Worm (Caenorhabditis elegans): ENCODE data around the gene Y45G12B.2.

Y45G12B.2 gene

DNA sequence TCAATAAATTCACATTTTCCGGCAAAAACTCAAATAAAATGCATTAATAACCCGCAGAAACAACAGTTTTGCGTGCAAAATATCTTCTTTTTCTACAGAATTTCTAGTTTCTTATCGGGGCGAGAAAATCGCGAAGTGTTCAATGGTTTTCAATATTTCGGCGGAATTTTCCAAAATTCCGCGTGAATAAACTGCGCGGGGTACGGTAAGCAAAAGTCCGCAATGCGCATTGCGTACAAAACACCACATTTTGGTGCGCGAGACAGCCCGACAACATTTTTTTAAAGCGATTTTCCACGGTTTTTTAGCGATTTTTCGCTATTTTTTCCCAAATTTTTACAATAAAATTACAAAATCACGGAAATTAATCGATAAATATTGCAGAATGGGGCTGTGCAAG lies at the start of gene Y45G12B.2:
Gene Y45G12B.2, plus strand, starts transcription at position 383 of the 400 bp plus-strand sequence.
- TF ChIP-seq zip-5 (tag; optimal IDR thresholded peaks at IDR 0.05) (no peak), C38D4.7 (GFP tag; optimal IDR thresholded peaks at IDR 0.05) (no peak), tbx-2 (tag; optimal IDR thresholded peaks at IDR 0.05) (peak; percentile 15), ztf-16 (tag; optimal IDR thresholded peaks at IDR 0.05) (peak; percentile 14), syd-9 (tag; optimal IDR thresholded peaks at IDR 0.05) (no peak), ceh-31 (tag; optimal IDR thresholded peaks at IDR 0.05) (peak; percentile 36), ceh-30 (tag; optimal IDR thresholded peaks at IDR 0.05) (peak; percentile 4), nfya-1 (tag; optimal IDR thresholded peaks at IDR 0.05) (peak; percentile 78), hlh-30 (tag; optimal IDR thresholded peaks at IDR 0.05; ENCODE audit: insufficient read depth) (peak; percentile 13), ceh-18 (tag; optimal IDR thresholded peaks at IDR 0.05) (peak; percentile 51), ceh-48 (tag; optimal IDR thresholded peaks at IDR 0.05) (peak; percentile 36), unc-55 (GFP tag; optimal IDR thresholded peaks at IDR 0.05) (no peak)

DNA sequence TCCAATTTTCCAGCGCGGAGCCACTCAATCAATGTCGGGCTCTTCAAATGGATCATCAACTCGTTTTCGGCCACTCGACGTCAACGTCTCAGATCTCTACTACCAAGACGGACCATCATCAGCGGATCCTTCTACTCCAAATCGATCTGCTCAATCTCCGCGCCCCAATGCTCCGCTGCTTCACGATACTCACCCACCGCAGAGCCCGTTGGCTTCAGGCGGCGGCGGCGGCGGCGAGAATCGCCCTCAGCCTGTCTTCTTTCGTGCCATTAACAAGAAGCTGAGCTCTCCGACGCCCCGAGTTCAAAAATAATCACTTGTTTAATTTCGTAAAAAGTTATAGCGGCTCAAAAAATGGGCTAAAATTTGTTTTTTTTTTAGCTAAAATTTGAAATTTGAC lies 48.5 kb upstream of the Y45G12B.2 start:
- TF ChIP-seq pat-9 (tag; optimal IDR thresholded peaks at IDR 0.05) = no peak
- no peak for TF ChIP-seq syd-9 (tag; optimal IDR thresholded peaks at IDR 0.05)
- no peak for TF ChIP-seq unc-42 (tag; optimal IDR thresholded peaks at IDR 0.05)
- no peak for TF ChIP-seq ceh-9 (tag; optimal IDR thresholded peaks at IDR 0.05)
- no peak for TF ChIP-seq ceh-30 (tag; optimal IDR thresholded peaks at IDR 0.05)
- no peak for TF ChIP-seq ets-4 (tag; optimal IDR thresholded peaks at IDR 0.05)
- TF ChIP-seq rnt-1 (tag; optimal IDR thresholded peaks at IDR 0.05) = no peak
- no peak for TF ChIP-seq ama-1 (optimal IDR thresholded peaks at IDR 0.05)
- no peak for TF ChIP-seq ceh-48 (tag; optimal IDR thresholded peaks at IDR 0.05)
- no peak for TF ChIP-seq odd-2 (tag; optimal IDR thresholded peaks at IDR 0.05)
- no peak for TF ChIP-seq elt-4 (tag; optimal IDR thresholded peaks at IDR 0.05)
- no peak for TF ChIP-seq hlh-15 (tag; optimal IDR thresholded peaks at IDR 0.05)
- no peak for TF ChIP-seq ceh-18 (tag; optimal IDR thresholded peaks at IDR 0.05)
- no peak for TF ChIP-seq eyg-1 (tag; optimal IDR thresholded peaks at IDR 0.05)
- TF ChIP-seq pha-2 (tag; optimal IDR thresholded peaks at IDR 0.05) = no peak
- no peak for TF ChIP-seq C08G9.2 (tag; optimal IDR thresholded peaks at IDR 0.05)
- no peak for TF ChIP-seq ceh-22 (tag; optimal IDR thresholded peaks at IDR 0.05)

DNA sequence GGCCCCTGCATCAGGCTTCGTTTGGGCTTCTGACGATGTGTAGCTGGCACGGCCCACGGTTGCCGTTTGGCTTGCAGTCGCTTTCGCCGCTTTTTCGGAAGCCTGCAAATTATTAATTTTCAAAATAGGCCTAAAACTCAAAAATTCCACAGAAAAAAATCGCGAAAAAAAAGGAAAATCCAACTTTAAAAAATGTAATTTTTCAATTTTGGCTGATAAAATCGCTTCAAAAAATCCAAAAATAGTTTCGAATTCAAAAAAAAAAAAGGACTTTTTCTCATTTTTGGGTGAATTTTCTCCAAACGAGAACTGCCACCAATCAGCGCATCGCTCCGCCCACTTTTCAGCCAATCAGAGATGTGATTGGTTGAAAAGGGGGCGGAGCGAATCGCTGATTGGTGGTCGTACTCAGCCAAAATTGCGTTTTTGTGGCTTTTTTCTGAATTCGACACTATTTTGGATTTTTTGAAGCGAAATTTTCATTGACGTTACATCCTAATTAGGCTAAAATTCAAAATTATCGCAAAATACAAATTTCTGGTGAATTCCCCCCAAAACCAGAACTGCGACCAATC lies 47.3 kb upstream of the Y45G12B.2 start:
- TF ChIP-seq lim-6 (tag; optimal IDR thresholded peaks at IDR 0.05) (no peak), nfya-1 (tag; optimal IDR thresholded peaks at IDR 0.05) (peak; percentile 79)

DNA sequence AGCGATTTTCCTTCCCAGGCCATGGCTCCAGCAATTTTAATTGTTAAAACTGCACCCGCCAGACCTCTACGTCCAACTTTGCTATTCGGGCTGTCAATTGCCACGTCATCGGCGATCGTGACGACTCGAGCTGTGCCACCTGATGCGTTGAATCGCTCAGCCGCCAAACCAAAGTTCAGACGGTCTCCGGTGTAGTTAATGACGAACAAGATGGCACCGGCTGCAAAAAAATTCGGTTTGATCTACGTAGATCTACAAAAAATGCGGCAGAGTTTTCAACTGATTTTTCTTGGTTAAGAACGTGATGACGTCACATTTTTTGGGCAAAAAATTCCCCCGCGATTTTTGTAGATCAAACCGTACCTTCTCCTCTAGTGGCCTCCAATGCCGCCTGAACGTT lies 43.6 kb upstream of the Y45G12B.2 start:
- TF ChIP-seq ceh-48 (tag; optimal IDR thresholded peaks at IDR 0.05) (no peak), lim-6 (tag; optimal IDR thresholded peaks at IDR 0.05) (no peak), ref-2 (tag; optimal IDR thresholded peaks at IDR 0.05) (no peak)

DNA sequence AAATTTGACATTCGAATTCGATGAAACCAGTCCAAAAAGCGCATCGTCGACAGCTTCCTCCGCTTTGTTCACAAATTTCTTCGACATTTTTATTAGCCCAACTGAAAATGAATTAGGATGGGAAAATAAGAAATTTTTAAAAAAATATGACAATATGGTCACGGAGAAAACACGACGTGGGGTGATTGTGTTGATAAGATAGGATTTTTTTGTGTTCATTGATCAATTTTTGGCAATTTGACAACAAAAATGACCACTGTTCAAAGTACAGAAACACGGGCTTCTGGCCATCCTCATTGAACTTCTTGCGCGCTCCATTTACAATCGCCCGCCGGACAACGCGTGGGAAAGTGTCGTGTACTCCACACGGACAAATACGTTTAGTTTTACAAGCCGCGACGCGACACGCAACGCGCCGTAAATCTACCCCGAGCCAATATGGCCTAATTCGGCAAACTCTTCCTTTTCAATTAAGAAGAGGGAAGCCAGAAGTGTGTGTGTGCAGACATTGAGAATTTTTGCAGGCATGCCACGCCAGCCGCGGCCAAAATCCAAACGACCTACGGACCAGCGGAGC lies 41.9 kb upstream of the Y45G12B.2 start, which contains the start of the genes W02H5.8 and angl-1:
Gene W02H5.8, minus strand, starts transcription at position 101 of the 577 bp plus-strand sequence.
Gene angl-1, plus strand, starts transcription at position 527 of the 577 bp plus-strand sequence.
- TF ChIP-seq nfya-1 (tag; optimal IDR thresholded peaks at IDR 0.05) (no peak), ceh-14 (tag; optimal IDR thresholded peaks at IDR 0.05) (no peak), pqm-1 (tag; optimal IDR thresholded peaks at IDR 0.05) (no peak), ceh-2 (tag; optimal IDR thresholded peaks at IDR 0.05) (no peak), ceh-45 (GFP tag; IDR thresholded peaks at IDR 0.05) (no peak), lin-11 (tag; optimal IDR thresholded peaks at IDR 0.05) (no peak), ceh-30 (tag; optimal IDR thresholded peaks at IDR 0.05) (no peak), ama-1 (optimal IDR thresholded peaks at IDR 0.05) (no peak), ceh-9 (tag; optimal IDR thresholded peaks at IDR 0.05) (no peak), eyg-1 (tag; optimal IDR thresholded peaks at IDR 0.05) (no peak), sox-2 (GFP tag; IDR thresholded peaks at IDR 0.05) (no peak), rnt-1 (tag; optimal IDR thresholded peaks at IDR 0.05) (no peak)
